Worm (Caenorhabditis elegans) whole organism, dauer: ENCODE data around the gene srsx-16.

Experiments
- unc-62 ChIP-seq: sonication (generic microtip); optimal IDR thresholded peaks from 2 replicates; lab custom pipeline; 2017; ENCODE audit warnings: missing biosample characterization, missing genetic modification reagents, missing genetic modification characterization

srsx-16 gene

DNA sequence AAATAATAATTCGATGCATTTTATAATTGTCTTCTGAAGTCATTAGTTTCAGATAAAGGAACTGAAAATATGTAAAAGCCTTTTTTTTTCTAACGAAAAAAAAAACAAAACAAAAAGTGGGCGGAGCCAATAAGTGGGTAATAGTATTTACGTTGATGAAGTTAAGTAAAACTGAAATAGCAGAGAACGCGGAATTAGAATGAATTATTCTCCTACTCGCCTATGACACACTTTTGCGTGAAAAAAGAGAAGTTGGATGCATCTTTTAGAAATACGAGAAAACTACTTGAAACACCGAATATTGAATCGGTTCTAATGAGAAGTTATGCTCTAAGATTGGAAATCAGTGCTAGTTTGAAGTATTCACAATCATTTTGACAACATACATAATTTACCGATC is at the start of gene srsx-16:
TSS of gene srsx-16 (minus strand) at position 101 of the 400 bp plus-strand sequence.
- no peak for TF ChIP-seq unc-62

DNA sequence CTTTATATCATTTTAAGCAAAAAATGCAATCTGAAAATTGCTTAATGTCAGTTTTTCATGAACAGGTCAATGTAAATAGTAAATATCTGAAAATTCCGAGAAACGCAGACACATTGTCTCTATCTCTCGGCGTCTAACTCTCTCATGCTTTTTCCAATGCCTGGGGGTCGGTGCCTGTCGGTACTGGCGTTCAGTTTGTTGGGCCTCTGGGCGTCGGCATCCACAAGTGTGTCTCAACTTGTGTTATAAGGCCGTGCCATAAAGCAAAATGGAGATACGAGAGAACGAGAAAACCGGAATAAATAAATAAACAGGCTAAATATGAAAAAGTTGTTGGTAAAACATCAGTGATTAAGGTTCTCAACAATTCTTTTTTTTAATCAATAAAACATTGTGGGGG is 47.6 kb upstream of the srsx-16 start:
- TF ChIP-seq unc-62: no peak

DNA sequence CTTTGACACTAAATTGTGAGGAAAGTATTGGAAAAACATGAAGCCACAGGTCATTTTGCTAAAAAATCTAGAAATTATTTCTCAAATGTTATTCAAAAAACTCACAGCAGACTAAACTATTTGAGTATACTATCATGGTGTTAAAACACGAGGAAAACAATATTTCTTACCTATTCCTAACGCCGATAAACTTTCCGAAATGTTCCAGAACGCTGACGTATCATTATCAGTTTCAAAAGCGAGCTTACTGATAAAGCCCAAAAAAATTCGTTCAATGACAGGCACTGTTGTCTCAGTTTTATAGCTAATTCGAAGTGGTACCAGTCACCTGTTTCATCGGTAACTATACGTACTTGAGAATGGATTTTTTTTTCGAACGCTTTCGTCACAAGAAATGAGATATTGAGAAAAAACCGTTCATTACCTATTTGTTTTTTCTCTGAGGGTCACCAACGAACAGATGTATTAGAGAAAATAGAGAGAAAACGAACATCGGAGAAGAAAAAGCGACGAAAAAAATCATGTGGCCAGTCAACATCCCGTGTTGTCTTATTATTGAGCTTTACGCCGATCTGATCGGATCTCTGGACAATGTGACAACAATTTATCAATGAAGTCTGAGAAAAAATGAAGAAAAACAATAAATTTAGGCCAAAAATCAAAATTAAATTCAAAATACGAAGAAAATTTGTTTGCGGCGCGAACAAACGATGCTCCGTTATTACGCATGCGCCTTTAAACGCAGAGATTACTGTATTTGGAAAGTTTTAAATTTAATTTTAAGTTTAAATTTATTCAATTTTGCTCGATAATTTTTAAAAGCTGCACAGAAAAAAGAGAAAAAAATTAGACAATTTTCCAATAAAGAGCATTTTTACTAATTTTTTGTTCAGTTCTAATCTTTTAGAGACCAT is 46.8 kb upstream of the srsx-16 start:
- no peak for TF ChIP-seq unc-62

DNA sequence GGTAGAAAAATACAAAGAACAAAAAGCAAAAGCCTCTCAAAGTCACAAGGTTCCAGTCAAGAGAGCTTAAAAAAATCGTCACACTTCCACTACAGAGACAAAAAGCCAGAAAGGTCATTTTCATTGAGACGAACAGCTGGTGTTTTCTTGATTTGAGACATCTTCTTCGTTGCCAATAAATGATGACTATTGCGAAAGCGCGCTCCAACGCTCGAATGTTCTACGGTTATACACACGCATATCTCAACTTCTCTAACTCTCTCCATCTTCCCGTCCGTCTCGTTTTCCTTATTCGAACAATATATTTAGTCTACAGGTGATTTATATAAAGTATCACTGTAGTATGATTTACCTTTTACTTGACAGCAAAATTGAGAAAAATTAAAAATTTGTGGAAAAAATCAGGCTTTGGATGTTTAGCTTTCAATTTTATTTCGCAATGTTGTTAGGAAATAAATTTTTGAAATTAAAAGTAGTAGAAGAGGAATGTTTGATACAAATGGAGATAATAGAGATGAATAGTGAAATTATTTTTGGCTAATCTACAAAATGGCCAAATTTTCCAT is 45.9 kb upstream of the srsx-16 start:
- TF ChIP-seq unc-62: no peak

DNA sequence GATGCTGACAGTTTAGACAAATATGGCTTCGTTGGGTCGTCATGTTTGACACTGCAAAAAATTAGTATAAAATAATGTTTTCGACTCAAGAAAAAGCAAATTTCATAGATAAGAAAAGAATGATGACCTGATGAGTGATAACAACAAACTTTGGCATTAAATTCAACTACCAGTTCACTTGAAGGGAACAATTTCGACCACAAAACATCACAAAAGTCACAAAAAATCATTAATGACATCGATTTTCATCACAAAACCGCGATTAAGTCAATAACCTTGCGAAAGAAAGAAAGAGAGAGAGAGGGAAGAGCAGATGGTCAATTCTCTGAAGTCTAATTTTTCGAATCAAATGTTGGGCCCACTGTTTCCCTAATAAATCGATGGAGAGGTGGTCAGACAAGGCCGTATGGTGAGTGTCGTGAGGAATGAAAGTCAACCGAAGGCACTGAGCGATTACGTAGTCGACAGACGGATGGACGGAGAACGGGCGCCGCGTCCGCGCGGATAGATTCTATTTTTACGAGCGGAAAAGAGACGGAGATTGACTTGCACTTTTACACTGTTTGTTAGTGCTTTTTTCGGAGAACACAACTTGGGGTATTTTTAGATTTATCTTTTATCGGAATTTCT is 44.9 kb upstream of the srsx-16 start, which contains the start of gene bec-1:
TSS of gene bec-1 (minus strand) at position 51 of the 630 bp plus-strand sequence.
- no peak for TF ChIP-seq unc-62

DNA sequence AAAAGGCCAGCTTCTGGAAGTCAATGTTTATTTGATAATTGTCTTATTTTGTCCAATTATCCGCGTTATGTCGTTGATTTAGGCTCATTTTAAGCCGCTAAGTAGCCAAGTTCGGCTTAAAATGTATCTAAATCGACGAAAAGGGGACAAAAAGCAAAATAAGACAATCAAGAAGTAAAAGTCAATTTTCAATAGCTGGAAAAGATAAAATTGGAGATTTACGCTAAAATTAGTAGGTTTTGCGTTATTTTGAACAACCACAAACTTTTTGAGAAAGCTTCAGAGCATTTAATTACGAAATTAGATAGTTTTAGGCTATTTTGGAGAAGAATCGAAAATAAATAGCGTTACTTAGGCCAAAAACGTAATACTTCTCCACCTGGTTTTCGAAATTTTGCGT is 43.3 kb upstream of the srsx-16 start:
- TF ChIP-seq unc-62: no peak

DNA sequence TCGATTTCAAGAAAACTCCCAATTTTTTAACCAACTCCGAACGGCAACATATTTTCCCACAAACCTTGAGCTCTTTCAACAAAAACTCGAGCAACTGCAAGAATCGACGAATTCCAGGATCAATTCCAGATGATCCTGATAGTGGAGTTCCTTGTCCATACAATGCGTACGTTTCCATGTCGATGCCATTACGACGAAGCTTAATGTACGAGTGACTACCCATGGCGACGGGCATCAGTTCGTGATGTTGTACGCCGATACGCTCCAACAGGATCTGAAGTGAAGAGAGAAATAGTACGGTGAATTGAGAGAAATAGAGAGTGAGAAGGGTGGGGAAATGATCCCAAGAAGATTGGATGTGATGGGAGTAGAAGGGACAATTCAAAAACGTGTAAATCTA is 42.5 kb upstream of the srsx-16 start:
- no peak for TF ChIP-seq unc-62

DNA sequence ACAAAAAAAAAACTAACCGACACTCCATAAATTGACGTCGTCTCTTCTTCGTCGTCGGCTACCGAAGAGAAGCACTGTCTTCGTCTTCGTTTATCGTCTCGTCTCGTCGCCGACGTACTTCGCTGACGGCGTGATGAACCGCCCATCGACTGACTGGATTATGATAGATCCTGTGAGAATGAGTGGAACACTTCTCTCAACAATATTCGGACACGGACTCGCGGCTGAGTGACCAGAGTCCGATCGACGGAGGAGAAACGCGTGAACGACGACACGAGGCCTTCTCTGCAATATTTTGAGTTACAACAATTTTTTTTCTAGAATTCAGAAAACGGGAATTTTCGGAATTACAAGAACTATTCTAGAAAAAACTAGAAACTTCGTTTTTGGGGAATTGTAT is 40.7 kb upstream of the srsx-16 start, which contains the start of gene skn-1:
TSS of gene skn-1 (minus strand) at position 146 of the 400 bp plus-strand sequence.
- TF ChIP-seq unc-62: no peak

DNA sequence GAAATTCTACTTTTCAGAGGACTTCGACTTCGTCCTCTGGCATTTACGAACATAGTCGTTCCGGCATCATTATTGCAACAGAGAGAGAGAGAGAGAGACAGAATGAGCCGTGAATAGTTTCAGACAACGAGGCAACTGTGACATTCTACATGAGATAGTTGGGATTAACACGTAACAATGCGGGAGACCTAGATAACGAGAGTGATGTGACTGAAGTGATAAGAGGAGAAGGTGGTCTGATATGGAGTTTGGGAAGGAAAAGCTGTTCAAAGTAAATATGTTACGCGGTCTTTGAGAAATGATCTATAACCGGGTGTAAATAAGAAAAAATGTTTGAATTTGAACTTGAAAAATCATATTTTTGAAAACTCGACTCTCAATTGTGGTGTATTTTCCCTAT is 39.9 kb upstream of the srsx-16 start:
- TF ChIP-seq unc-62: no peak

DNA sequence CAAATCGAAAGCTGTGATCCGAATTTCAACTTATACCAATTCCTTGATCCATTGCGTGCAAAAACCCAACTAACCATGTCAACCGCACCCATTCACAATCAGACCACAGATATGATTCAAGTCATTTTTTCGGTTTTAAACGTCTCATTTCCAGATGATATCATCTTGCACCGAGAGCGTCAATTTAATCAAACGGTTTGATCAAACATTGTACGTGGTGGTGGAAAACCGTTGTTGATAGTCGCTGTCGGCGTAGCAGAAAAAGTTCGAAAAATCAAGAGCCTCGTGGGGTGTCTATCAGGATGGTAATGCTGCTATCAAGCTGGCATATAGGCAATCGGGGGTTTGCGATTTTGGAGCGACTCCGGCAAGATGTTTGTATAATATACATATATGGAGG is 39.4 kb upstream of the srsx-16 start:
- no peak for TF ChIP-seq unc-62

DNA sequence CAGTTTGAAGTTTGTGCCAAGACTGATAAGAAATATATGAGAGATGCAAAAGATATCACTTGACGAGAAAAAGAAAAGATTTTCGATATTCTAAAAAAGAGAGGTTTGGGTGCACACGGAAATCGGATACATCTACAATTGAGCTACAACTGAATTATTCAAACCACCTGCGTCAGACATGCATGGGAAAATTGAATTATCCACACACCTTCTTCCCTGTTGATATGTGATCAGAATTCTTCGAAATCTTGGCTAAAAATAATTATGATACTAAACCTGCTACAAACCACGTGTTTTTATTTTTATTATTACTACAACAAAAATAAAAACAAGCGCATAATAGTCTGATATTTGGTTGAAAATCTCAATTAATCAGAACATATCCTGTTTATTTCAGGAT is 38.7 kb upstream of the srsx-16 start:
- TF ChIP-seq unc-62: no peak

DNA sequence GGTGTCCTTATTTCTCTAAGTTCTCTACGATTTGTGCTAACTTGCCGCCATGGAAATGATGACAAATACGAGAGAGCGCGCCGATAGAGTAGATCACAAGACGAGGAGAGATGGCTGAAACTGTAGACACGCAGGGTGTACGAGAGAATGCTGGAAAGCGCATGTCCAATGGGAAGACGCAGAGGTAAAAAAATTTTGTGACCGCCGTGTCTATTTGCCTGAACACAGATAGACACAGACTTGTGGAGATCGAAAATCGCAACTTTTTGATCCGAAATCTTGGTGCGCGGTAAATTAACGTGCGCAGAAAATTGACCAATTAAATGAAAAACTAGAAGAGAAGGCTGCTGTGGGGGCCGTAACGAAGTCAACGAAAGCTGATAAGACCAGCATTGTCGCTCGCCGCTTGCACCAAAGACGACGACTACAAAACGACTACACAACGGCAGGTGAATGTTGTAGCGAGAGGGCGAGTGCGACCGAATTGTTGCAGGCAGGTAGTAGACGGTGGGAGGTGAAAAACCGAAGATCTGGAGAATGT is 37.7 kb upstream of the srsx-16 start:
- no peak for TF ChIP-seq unc-62

DNA sequence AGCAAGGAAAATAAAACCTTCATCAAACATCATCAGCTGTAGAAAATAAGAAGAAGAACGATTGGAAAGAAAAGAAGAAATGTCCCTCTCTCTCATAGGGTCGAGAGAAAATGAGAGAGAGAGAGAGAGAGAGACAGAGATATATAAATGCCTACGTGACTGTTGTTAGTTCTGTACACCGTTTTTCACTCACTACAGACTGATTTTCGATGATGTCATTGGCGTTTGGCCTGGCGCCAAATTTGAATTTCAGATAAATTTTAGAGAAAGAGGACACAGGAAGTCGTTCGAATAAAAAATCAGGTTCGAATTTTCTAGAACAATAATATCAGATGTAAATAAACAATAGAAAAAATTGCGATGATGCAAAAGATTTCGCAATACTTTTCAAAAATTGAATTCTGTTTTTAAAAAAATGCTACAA is 36.4 kb upstream of the srsx-16 start:
- no peak for TF ChIP-seq unc-62

DNA sequence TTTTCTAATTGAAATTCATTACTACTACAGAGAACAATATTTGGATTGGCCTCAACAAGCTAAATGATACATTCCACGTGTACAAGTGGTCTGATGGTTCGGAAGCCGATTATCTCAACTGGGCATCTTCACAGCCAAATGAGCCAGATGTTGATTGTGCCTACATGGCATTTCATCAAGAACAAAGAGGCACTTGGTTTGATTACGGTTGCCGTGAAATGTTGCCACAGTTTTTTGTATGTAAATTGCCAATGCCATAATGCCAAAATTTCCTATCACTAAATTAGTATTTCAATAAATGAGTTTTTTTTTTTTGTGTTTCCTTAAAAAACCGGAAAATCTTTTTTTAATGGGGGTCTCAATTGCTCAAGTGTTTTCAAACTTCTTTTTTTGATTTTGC is 35.1 kb upstream of the srsx-16 start:
- no peak for TF ChIP-seq unc-62

DNA sequence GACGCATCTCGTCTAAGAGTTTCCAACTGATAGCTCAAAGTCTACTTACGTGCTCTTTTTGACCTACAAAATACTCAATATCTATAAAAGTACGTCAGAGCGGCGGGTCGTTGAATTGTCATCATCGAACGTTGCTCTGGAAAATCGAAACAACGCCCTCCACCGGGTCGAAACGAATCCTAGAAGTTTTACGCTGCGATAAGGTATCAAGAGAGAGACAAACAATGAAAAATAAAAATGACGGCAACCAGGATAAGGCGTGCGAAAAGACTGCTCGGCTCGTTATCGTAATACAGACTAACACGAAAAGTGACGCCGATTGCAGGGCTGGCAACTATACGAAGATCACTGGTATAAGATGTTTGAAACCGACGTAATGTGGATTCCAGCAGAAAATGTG is 34.7 kb upstream of the srsx-16 start:
- TF ChIP-seq unc-62: no peak

DNA sequence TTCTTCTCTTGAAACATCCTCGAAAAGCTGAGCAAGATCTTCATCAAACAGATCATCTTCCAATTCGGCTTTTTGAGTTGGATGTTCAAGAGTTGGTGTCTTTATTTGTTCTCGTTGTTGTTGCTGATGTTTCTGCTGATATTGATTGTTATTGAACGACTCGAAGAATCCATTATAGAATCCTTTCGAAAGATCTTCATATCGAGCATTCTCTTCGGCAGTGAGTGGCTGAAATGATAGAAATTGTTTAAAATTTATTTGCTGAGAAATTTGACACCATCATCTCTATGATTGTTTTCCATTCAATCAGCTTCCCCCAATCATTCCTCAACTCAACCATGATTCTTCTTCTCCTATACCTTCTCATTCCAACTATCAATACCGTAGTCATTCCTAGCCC is 34.1 kb upstream of the srsx-16 start, which contains the start of gene clec-178:
TSS of gene clec-178 (plus strand) at position 301 of the 400 bp plus-strand sequence.
- TF ChIP-seq unc-62: no peak

DNA sequence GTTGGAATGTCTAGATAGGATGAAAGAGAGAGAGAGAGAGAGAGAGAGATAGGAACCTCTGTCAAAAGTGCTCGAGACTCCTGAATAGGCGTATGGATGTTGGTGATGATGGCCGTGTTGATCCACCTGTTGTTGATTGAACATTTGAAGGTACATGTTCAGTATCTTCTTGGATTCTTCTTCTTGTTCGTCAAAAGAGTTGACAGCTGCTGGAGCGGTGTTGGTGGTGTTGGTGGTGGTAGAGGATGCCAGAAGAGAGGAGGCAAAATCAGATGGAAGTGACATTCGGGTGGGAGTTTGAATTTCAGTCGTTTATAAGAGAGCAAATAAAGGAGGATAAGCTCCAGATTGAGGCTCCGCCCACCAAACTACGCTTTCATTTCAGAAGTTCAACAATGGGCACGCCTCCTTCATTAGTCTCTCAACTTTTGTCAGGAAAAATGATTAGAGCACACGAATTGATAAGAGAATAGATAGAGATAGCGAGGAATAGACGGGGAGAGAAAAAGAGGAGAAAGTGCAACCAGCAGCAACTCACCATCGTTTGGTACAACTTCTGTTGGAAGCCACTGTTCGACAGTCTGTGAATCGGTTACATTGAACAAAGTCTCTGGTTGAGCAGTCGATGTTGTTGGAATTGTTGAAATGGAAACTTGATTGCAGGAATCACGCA is 33.4 kb upstream of the srsx-16 start:
- no peak for TF ChIP-seq unc-62
